Fruit fly (Drosophila melanogaster): ENCODE results near the gene CG31955.

The CG31955 gene

DNA sequence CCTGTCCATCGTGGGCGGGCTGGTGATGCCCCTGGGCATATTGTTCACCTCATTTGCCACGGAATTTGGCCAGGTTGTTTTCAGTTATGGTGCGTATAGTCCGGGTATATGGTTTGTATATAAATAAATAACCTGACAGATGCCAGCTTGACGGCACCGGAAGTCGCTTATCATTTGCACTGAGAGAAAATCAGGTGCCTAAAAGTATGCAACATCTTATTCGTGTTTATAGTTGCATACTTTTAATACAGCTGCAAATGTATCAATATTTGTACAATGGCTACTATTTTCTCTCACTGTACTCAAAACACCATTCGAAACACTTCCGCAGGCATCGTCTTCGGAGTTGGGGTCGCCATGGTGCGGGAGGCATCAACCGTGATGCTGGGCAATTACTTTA, 35.8 kb upstream of the CG31955 start (continued):
- TF ChIP-seq D19B (GFP tag; optimal IDR thresholded peaks at IDR 0.05) (no peak), CG10543 (GFP tag; optimal IDR thresholded peaks at IDR 0.05) (no peak), GATAe (GFP tag; conservative IDR thresholded peaks at IDR 0.05) (no peak), CG16815 (GFP tag; optimal IDR thresholded peaks at IDR 0.05) (no peak), gsb-n (tag; optimal IDR thresholded peaks at IDR 0.05) (no peak), NC2α (GFP tag; optimal IDR thresholded peaks at IDR 0.05) (no peak), CG30020 (tag; optimal IDR thresholded peaks at IDR 0.05) (no peak), CG2678 (tag; optimal IDR thresholded peaks at IDR 0.05) (no peak), mirr (GFP tag; optimal IDR thresholded peaks at IDR 0.05) (no peak), ham (GFP tag; IDR thresholded peaks at IDR 0.05) (no peak), tx (GFP tag; optimal IDR thresholded peaks at IDR 0.05) (no peak), dmrt99B (tag; optimal IDR thresholded peaks at IDR 0.05) (peak; percentile 15), fd102C (GFP tag; optimal IDR thresholded peaks at IDR 0.05) (no peak), Mrtf (GFP tag; IDR thresholded peaks at IDR 0.05) (no peak), CG4820 (GFP tag; optimal IDR thresholded peaks at IDR 0.05) (no peak), Bteb2 (GFP tag; optimal IDR thresholded peaks at IDR 0.05) (no peak), CG4707 (GFP tag; optimal IDR thresholded peaks at IDR 0.05) (no peak), Usf (GFP tag; optimal IDR thresholded peaks at IDR 0.05) (no peak), ssp (GFP tag; IDR thresholded peaks at IDR 0.05) (no peak), h (optimal IDR thresholded peaks at IDR 0.05) (no peak), CG6175 (GFP tag; IDR thresholded peaks at IDR 0.05) (no peak), HLH3B (GFP tag; IDR thresholded peaks at IDR 0.05) (no peak), YL-1 (GFP tag; optimal IDR thresholded peaks at IDR 0.05) (no peak), CG15479 (GFP tag; optimal IDR thresholded peaks at IDR 0.05) (no peak), CG3726 (GFP tag; IDR thresholded peaks at IDR 0.05) (no peak), CG3847 (GFP tag; IDR thresholded peaks at IDR 0.05) (0 out of 2 replicates have a peak, but pooled peaks have one; percentile 9), Spps (tag; optimal IDR thresholded peaks at IDR 0.05) (no peak), Gsc (GFP tag; IDR thresholded peaks at IDR 0.05) (no peak), HLH4C (GFP tag; IDR thresholded peaks at IDR 0.05; ENCODE audit: partially characterized antibody) (no peak), klu (GFP tag; IDR thresholded peaks at IDR 0.05) (no peak), amos (GFP tag; IDR thresholded peaks at IDR 0.05; ENCODE audit: partially characterized antibody) (no peak), CG12744 (GFP tag; optimal IDR thresholded peaks at IDR 0.05) (peak; percentile 8), sens (GFP tag) (peak; percentile 77), CHES-1-like (GFP tag; optimal IDR thresholded peaks at IDR 0.05) (no peak), CG17802 (tag; optimal IDR thresholded peaks at IDR 0.05) (no peak), CG15073 (GFP tag; optimal IDR thresholded peaks at IDR 0.05) (no peak), dan (GFP tag; IDR thresholded peaks at IDR 0.05) (no peak), gce (GFP tag; IDR thresholded peaks at IDR 0.05) (no peak), nau (GFP tag; optimal IDR thresholded peaks at IDR 0.05) (no peak), CG11247 (GFP tag; IDR thresholded peaks at IDR 0.05) (no peak), rib (GFP tag; IDR thresholded peaks at IDR 0.05) (no peak), D (optimal IDR thresholded peaks at IDR 0.05) (no peak), D (GFP tag; optimal IDR thresholded peaks at IDR 0.05) (no peak), so (GFP tag; IDR thresholded peaks at IDR 0.05) (no peak), CG32532 (GFP tag; IDR thresholded peaks at IDR 0.05) (peak; percentile 58; the same call in 1 of the 2 replicates), ase (GFP tag; IDR thresholded peaks at IDR 0.05) (no peak), yki (optimal IDR thresholded peaks at IDR 0.05) (no peak), btn (GFP tag; optimal IDR thresholded peaks at IDR 0.05) (no peak), CG7745 (tag; optimal IDR thresholded peaks at IDR 0.05) (no peak), CG17361 (GFP tag; IDR thresholded peaks at IDR 0.05) (no peak), Dll (GFP tag; IDR thresholded peaks at IDR 0.05; ENCODE audit: partially characterized antibody) (no peak), pan (optimal IDR thresholded peaks at IDR 0.05) (no peak), pan (GFP tag; optimal IDR thresholded peaks at IDR 0.05 in 1 of 2, IDR thresholded peaks at IDR 0.05 in 1 of 2) (peak in 1 of 2 experiments; percentile 44), CG11560 (tag; IDR thresholded peaks at IDR 0.05) (no peak)

All from whole organism, embryonic.